Worm (Caenorhabditis elegans) whole organism, young adult: ENCODE data around the gene F13E6.2.

Experiments used
- B0336.3 ChIP-seq: fragments of 200-800 bp; sonication (Bioruptor generic); IDR thresholded peaks from 2 replicates; pipeline ENCODE4 v1.3.6; 2022; ENCODE audit warnings: missing genetic modification characterization, missing compliant biosample characterization
- F33H1.4 ChIP-seq: fragments of 200-800 bp; sonication (Bioruptor generic); IDR thresholded peaks from 2 replicates; pipeline ENCODE4 v1.3.6; 2022; ENCODE audit warnings: missing genetic modification reagents, missing genetic modification characterization, missing compliant biosample characterization
- F57A8.1 ChIP-seq: fragments of 200-800 bp; sonication (Bioruptor generic); optimal IDR thresholded peaks from 2 replicates; lab custom pipeline; 2018; ENCODE audit warnings: mild to moderate bottlenecking, missing genetic modification characterization, moderate library complexity, missing compliant biosample characterization
- K11D2.4 ChIP-seq: fragments of 200-800 bp; sonication (Bioruptor generic); IDR thresholded peaks from 2 replicates; pipeline ENCODE4 v1.3.6; 2022; ENCODE audit warnings: missing genetic modification reagents, missing genetic modification characterization, missing compliant biosample characterization
- Y67H2A.10 ChIP-seq: fragments of 200-800 bp; sonication (Bioruptor generic); conservative IDR thresholded peaks from 2 replicates; pipeline ENCODE4 v1.3.6; 2022; ENCODE audit warnings: missing genetic modification reagents, missing genetic modification characterization, missing compliant biosample characterization
- Y79H2A.3 ChIP-seq: fragments of 200-800 bp; sonication (Bioruptor generic); conservative IDR thresholded peaks from 2 replicates; pipeline ENCODE4 v1.3.6; 2022; ENCODE audit warnings: missing genetic modification reagents, missing genetic modification characterization, missing compliant biosample characterization
- ZK185.1 ChIP-seq: sonication (generic microtip); optimal IDR thresholded peaks from 2 replicates; lab custom pipeline; 2016; ENCODE audit warnings: mild to moderate bottlenecking, missing genetic modification characterization, missing compliant biosample characterization; ENCODE audit not compliant: poor library complexity, severe bottlenecking
- ama-1 ChIP-seq, 3 experiments: fragments of 150-350 bp in 1 of 3; sonication (generic microtip) in 2 of 3; optimal IDR thresholded peaks; 2 replicates each; lab custom pipeline; 2014 to 2018; ENCODE audit warnings: missing biosample characterization in 2 of 3, missing genetic modification characterization in 2 of 3, missing genetic modification reagents in 2 of 3
- atf-7 ChIP-seq: sonication (generic microtip); optimal IDR thresholded peaks from 2 replicates; lab custom pipeline; 2017; ENCODE audit warnings: mild to moderate bottlenecking, missing genetic modification characterization, missing compliant biosample characterization
- attf-5 ChIP-seq: fragments of 200-800 bp; sonication (Bioruptor generic); optimal IDR thresholded peaks from 2 replicates; lab custom pipeline; 2018; ENCODE audit warnings: mild to moderate bottlenecking, missing genetic modification characterization, missing compliant biosample characterization
- attf-6 ChIP-seq: fragments of 200-800 bp; sonication (Bioruptor generic); IDR thresholded peaks from 2 replicates; pipeline ENCODE4 v1.3.6; 2022; ENCODE audit warnings: missing genetic modification reagents, missing genetic modification characterization, missing compliant biosample characterization
- cebp-1 ChIP-seq, 2 experiments: fragments of 200-800 bp in 1 of 2; sonication (Bioruptor generic) in 1 of 2; sonication (generic microtip) in 1 of 2; IDR thresholded peaks in 1 of 2; optimal IDR thresholded peaks in 1 of 2; 2 replicates each; pipeline versions ENCODE4 v1.3.6 to Lab custom; 2017 to 2022; ENCODE audit warnings: missing compliant biosample characterization in 2 of 2, missing genetic modification characterization in 2 of 2, mild to moderate bottlenecking in 1 of 2, missing genetic modification reagents in 1 of 2, moderate library complexity in 1 of 2
- ceh-27 ChIP-seq: fragments of 200-800 bp; sonication (Bioruptor generic); optimal IDR thresholded peaks from 2 replicates; lab custom pipeline; 2018; ENCODE audit warnings: mild to moderate bottlenecking, missing genetic modification characterization, moderate library complexity, missing compliant biosample characterization
- dpff-1 ChIP-seq: sonication (generic microtip); optimal IDR thresholded peaks from 2 replicates; lab custom pipeline; 2017; ENCODE audit warnings: mild to moderate bottlenecking, missing genetic modification characterization, missing compliant biosample characterization
- him-1 ChIP-seq: sonication (generic microtip); optimal IDR thresholded peaks from 2 replicates; lab custom pipeline; 2016; ENCODE audit warnings: missing genotype, missing genetic modification reagents, missing genetic modification characterization, missing compliant biosample characterization
- hmg-1.2 ChIP-seq: fragments of 200-800 bp; sonication (Bioruptor generic); IDR thresholded peaks from 2 replicates; pipeline ENCODE4 v1.3.6; 2022; ENCODE audit warnings: missing genetic modification reagents, missing genetic modification characterization, missing compliant biosample characterization
- let-526 ChIP-seq: fragments of 200-800 bp; sonication (Bioruptor generic); IDR thresholded peaks from 2 replicates; pipeline ENCODE4 v1.3.6; 2022; ENCODE audit warnings: missing genetic modification reagents, missing genetic modification characterization, missing compliant biosample characterization
- lin-40 ChIP-seq: sonication (generic microtip); optimal IDR thresholded peaks from 2 replicates; lab custom pipeline; 2016; ENCODE audit warnings: missing genetic modification characterization, mild to moderate bottlenecking, missing compliant biosample characterization, missing genotype, missing genetic modification reagents
- madf-3 ChIP-seq: fragments of 200-800 bp; sonication (Bioruptor generic); IDR thresholded peaks from 2 replicates; pipeline ENCODE4 v1.3.6; 2022; ENCODE audit warnings: missing genetic modification reagents, missing genetic modification characterization, missing compliant biosample characterization
- madf-8 ChIP-seq: fragments of 200-800 bp; sonication (Bioruptor generic); conservative IDR thresholded peaks from 2 replicates; pipeline ENCODE4 v1.3.6; 2022; ENCODE audit warnings: missing genetic modification reagents, missing genetic modification characterization, missing compliant biosample characterization
- mcd-1 ChIP-seq: fragments of 200-800 bp; sonication (Bioruptor generic); IDR thresholded peaks from 2 replicates; pipeline ENCODE4 v1.3.6; 2022; ENCODE audit warnings: missing genetic modification reagents, missing genetic modification characterization, missing compliant biosample characterization
- nfyb-1 ChIP-seq: fragments of 200-800 bp; sonication (Bioruptor generic); IDR thresholded peaks from 2 replicates; pipeline ENCODE4 v1.3.6; 2022; ENCODE audit warnings: missing genetic modification reagents, missing genetic modification characterization, missing compliant biosample characterization
- nhr-120 ChIP-seq: fragments of 200-800 bp; sonication (Bioruptor generic); IDR thresholded peaks from 2 replicates; pipeline ENCODE4 v1.3.6; 2022; ENCODE audit warnings: missing genetic modification characterization, missing compliant biosample characterization
- nhr-90 ChIP-seq: sonication (generic microtip); optimal IDR thresholded peaks from 2 replicates; lab custom pipeline; 2016; ENCODE audit warnings: missing genotype, mild to moderate bottlenecking, missing genetic modification characterization, missing compliant biosample characterization
- snpc-1.3 ChIP-seq: sonication (generic microtip); optimal IDR thresholded peaks from 2 replicates; lab custom pipeline; 2017; ENCODE audit warnings: missing genetic modification characterization, mild to moderate bottlenecking, missing compliant biosample characterization, antibody characterized with exemption, moderate library complexity, missing genotype, missing genetic modification reagents; ENCODE audit not compliant: insufficient read depth
- snpc-3.4 ChIP-seq: sonication (generic microtip); optimal IDR thresholded peaks from 2 replicates; lab custom pipeline; 2017; ENCODE audit warnings: missing genetic modification characterization, mild to moderate bottlenecking, missing compliant biosample characterization, antibody characterized with exemption, moderate library complexity, missing genotype, missing genetic modification reagents
- unc-62 ChIP-seq: fragments of 150-350 bp; optimal IDR thresholded peaks from 2 replicates; lab custom pipeline; 2014; ENCODE audit warnings: missing biosample characterization, missing genetic modification reagents, missing genetic modification characterization
- zfh-2 ChIP-seq: fragments of 200-800 bp; sonication (Bioruptor generic); conservative IDR thresholded peaks from 2 replicates; pipeline ENCODE4 v1.3.6; 2022; ENCODE audit warnings: missing genetic modification reagents, missing genetic modification characterization, missing compliant biosample characterization
- ztf-26 ChIP-seq: sonication (generic microtip); optimal IDR thresholded peaks from 2 replicates; lab custom pipeline; 2017; ENCODE audit warnings: missing genetic modification characterization, missing compliant biosample characterization
- ztf-3 ChIP-seq: fragments of 200-800 bp; sonication (Bioruptor generic); optimal IDR thresholded peaks from 2 replicates; lab custom pipeline; 2018; ENCODE audit warnings: mild to moderate bottlenecking, missing genetic modification characterization, missing compliant biosample characterization

The F13E6.2 gene

DNA sequence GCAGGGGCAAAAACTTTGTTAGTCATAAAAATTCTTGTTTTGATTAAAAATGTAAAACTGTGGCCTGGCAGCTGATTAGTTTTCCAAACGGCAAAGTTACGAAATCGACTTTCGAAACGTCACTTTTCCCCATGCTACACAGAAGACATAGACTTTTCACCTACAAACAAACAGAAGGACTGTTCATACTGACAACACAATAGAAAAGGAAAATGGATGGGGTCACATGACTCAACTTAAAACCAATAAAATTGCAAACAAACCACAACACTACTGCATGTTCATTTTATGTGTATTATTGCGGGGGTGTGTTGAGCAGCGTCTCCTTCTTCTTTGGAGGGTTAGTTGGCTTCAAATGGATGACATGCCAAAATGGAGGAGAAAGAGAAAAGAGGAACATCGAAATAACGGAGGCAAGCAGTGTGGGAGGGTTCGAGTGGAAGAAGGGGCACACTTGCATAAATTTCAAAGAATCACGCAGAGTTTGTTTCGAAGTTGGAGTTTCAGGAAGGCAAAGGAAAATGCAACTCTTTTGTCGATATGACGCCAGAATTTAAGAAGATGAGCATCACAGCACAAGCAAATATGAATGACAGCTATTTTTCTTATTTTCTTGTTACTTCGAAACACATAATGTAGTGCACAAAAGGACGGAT, 4.1 kb upstream of the F13E6.2 start:
- TF ChIP-seq attf-6 (GFP tag; lab: Robert Waterston, UW): no peak
- TF ChIP-seq zfh-2 (GFP tag; lab: Robert Waterston, UW): 0 out of 2 replicates have a peak, but pooled peaks have one; percentile 14
- TF ChIP-seq K11D2.4 (GFP tag; lab: Robert Waterston, UW): peak; percentile 19; the same call in 1 of the 2 replicates
- peak; percentile 96 for TF ChIP-seq cebp-1 (GFP tag; IDR thresholded peaks at IDR 0.05; lab: Robert Waterston, UW)
- TF ChIP-seq cebp-1 (tag; optimal IDR thresholded peaks at IDR 0.05; lab: Kevin White, UChicago): peak; percentile 97
- no peak for TF ChIP-seq ZK185.1
- peak; percentile 35 for TF ChIP-seq attf-5 (GFP tag; lab: Kevin White, UChicago)
- peak; percentile 31 for TF ChIP-seq ceh-27 (GFP tag; lab: Kevin White, UChicago)
- peak; percentile 70 for TF ChIP-seq ama-1 (optimal IDR thresholded peaks at IDR 0.05; lab: Kevin White, UChicago)
- TF ChIP-seq ama-1 (GFP tag; optimal IDR thresholded peaks at IDR 0.05; lab: Kevin White, UChicago): no peak
- TF ChIP-seq unc-62: peak; percentile 85
- TF ChIP-seq mcd-1: 0 out of 2 replicates have a peak, but pooled peaks have one; percentile 16
- TF ChIP-seq Y79H2A.3 (GFP tag; lab: Robert Waterston, UW): no peak

DNA sequence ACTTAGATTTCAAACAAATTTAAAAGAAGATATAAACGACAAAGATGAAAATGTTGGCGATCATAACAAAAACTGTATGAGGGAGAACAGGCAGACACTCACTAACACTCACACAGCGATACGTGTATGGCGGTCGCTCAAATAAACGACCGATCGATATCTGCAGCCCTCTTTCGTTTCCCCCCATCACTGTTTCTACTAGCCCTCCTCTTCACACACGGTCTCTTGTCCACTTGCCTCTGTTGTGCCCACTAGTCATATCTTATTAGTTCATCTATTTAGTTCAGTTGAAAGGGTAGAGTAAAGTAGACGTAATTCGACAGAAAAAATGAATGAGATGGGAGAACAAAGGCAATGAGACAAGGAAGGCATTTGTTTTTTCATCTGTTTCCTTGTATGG, 3.5 kb upstream of the F13E6.2 start:
- TF ChIP-seq lin-40 (tag; lab: Kevin White, UChicago) (peak; percentile 48), madf-3 (no peak), Y67H2A.10 (GFP tag; lab: Robert Waterston, UW) (no peak), ceh-27 (GFP tag; lab: Kevin White, UChicago) (peak; percentile 58), ZK185.1 (peak; percentile 4), K11D2.4 (GFP tag; lab: Robert Waterston, UW) (no peak), ama-1 (optimal IDR thresholded peaks at IDR 0.05; lab: Kevin White, UChicago) (peak; percentile 3), ama-1 (GFP tag; optimal IDR thresholded peaks at IDR 0.05; lab: Kevin White, UChicago) (no peak), hmg-1.2 (GFP tag; lab: Robert Waterston, UW) (peak; percentile 26; the same call in 1 of the 2 replicates)

DNA sequence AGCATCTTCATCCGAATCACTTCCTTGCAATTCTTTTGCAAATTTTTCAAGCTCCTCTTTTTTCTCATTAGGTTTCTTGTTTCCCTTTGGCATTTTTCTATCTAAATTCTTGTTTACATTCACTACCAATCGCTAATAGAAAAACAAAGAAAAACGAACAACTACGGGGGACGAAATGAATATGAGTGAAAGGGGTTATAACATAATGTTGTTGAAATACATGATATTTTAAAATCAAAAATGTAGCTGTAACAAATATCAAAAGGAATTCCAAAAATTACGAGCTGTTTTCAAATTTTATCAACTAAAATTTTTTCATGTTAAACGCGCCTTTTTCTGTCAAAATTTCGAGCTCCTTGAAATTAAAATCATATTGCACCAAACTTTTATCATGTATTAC, 2.9 kb upstream of the F13E6.2 start, which contains the start of gene F13E6.1:
TSS of gene F13E6.1 (minus strand) at position 101 of the 400 bp plus-strand sequence.
- TF ChIP-seq ztf-26 (tag; lab: Kevin White, UChicago) (no peak), madf-3 (no peak), snpc-1.3 (tag; lab: Kevin White, UChicago) (no peak), ceh-27 (GFP tag; lab: Kevin White, UChicago) (no peak), atf-7 (tag; lab: Kevin White, UChicago) (no peak), B0336.3 (no peak), F33H1.4 (GFP tag; lab: Robert Waterston, UW) (no peak), madf-8 (GFP tag; lab: Robert Waterston, UW) (no peak), dpff-1 (tag; lab: Kevin White, UChicago) (no peak), nhr-120 (GFP tag; lab: Robert Waterston, UW) (no peak), him-1 (tag; lab: Kevin White, UChicago) (no peak), nhr-90 (no peak), let-526 (no peak)

DNA sequence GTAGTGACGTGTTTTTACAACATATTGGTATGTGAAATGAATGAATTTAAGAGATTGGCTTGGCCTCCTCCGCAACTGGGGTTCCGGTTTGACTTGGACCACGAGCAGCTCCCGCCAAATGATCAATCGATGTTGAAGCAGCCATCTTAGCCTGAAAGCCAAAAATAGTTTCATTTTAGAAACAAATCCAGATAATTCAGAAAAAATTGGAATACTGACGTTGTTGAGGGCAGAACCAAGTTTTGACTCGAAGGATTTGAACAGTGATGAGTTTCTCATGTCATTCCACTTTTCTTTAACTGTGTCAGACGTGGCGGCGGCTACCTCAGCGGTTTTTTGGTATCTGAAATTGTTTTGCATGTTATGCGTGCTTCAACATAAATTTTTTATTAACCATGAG, 1.9 kb upstream of the F13E6.2 start:
- no peak for TF ChIP-seq unc-62
- TF ChIP-seq nfyb-1 (GFP tag; lab: Robert Waterston, UW): 0 out of 2 replicates have a peak, but pooled peaks have one; percentile 15

DNA sequence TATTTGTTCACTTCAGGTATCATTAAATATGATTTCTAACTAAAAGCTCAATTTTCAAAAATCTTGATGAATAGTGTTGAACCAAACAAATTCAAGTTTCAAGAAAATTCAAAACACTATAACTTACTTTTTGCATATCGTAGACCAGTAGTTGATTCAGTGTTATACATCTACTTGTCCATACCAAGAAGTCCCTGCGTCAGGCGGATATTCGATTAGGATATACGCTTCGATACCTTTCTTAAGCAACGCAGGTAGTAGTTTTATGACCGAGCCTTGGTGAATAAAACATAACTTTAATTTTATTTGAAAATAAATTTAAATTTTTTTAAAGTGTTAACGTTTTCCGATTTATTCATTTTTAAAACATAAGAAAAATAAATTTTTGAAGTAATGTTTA, 1.3 kb upstream of the F13E6.2 start:
- TF ChIP-seq ztf-3 (GFP tag; lab: Kevin White, UChicago) (no peak), snpc-3.4 (tag; lab: Kevin White, UChicago) (no peak), F57A8.1 (GFP tag; lab: Kevin White, UChicago) (no peak), nfyb-1 (GFP tag; lab: Robert Waterston, UW) (0 out of 2 replicates have a peak, but pooled peaks have one; percentile 35)
